Worm (Caenorhabditis elegans): Measurements from ENCODE around the gene gly-14.

DNA sequence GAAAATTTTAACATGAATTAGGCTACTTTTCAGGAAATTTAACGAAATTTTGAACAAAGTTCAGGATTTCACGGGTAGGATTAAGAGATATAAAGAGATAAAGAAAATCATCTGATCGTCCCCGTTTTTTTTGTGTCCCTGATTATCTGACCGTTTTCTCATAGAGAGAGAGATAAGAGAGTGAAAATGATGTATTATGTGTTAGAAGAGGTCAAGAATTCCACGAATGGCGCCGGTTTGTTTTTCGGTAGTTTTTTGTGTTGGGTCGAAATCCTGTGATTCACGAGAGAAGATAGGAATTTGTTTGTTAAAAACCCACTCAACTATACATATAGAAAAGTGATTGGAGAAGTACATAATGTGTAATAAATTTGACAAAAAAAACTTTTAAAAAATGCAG lies 5.9 kb downstream of the gly-14 start:
- TF ChIP-seq ama-1 (optimal IDR thresholded peaks at IDR 0.05): no peak
- no peak for TF ChIP-seq F13H6.1 (tag; optimal IDR thresholded peaks at IDR 0.05)
- no peak for TF ChIP-seq peb-1 (tag; optimal IDR thresholded peaks at IDR 0.05)
- TF ChIP-seq alr-1 (tag; optimal IDR thresholded peaks at IDR 0.05): no peak
- no peak for TF ChIP-seq mbf-1 (tag; optimal IDR thresholded peaks at IDR 0.05)
- no peak for TF ChIP-seq ztf-11 (tag; optimal IDR thresholded peaks at IDR 0.05)
- no peak for TF ChIP-seq nhr-21 (tag; optimal IDR thresholded peaks at IDR 0.05)
- no peak for TF ChIP-seq nhr-6 (tag; optimal IDR thresholded peaks at IDR 0.05)
- TF ChIP-seq dmd-4 (tag; optimal IDR thresholded peaks at IDR 0.05): no peak
